Worm (Caenorhabditis elegans) whole organism, L4 larva: ENCODE data around the gene C47G2.3.

ENCODE experiments used
- daf-12 ChIP-seq: fragments of 150-350 bp; optimal IDR thresholded peaks from 2 replicates; lab custom pipeline; 2014; ENCODE audit warnings: missing biosample characterization, missing genetic modification reagents, missing genetic modification characterization
- nhr-11 ChIP-seq: fragments of 150-350 bp; optimal IDR thresholded peaks from 2 replicates; lab custom pipeline; 2014; ENCODE audit warnings: missing biosample characterization, missing genetic modification characterization

- peak; percentile 40 for TF ChIP-seq nhr-11 (tag; lab: Kevin White, UChicago)
- TF ChIP-seq daf-12, result no peak
Observed at ce11 chrII:11238869-11239647, 50.9 kb downstream of the C47G2.3 start, which contains the start of the genes rpn-9 and T06D8.9.
